Fruit fly (Drosophila melanogaster): ENCODE measurements around the gene CG15147.

Gene CG15147

dm6 chr2L:17586750-17587149 is 39.4 kb downstream of the CG15147 start:
- no peak for TF ChIP-seq lola (GFP tag; optimal IDR thresholded peaks at IDR 0.05)
- no peak for TF ChIP-seq foxo (GFP tag; optimal IDR thresholded peaks at IDR 0.05)
- TF ChIP-seq N (GFP tag; optimal IDR thresholded peaks at IDR 0.05), result no peak
- no peak for TF ChIP-seq jim (GFP tag; optimal IDR thresholded peaks at IDR 0.05)
- no peak for TF ChIP-seq CG9705 (GFP tag; optimal IDR thresholded peaks at IDR 0.05)
- TF ChIP-seq Vsx2 (GFP tag; optimal IDR thresholded peaks at IDR 0.05; ENCODE audit: partially characterized antibody), result no peak
- no peak for TF ChIP-seq sv (GFP tag; optimal IDR thresholded peaks at IDR 0.05)
- TF ChIP-seq psq (GFP tag; optimal IDR thresholded peaks at IDR 0.05), result no peak
- no peak for TF ChIP-seq Sp1 (GFP tag; optimal IDR thresholded peaks at IDR 0.05)
- no peak for TF ChIP-seq pan (optimal IDR thresholded peaks at IDR 0.05)
- no peak for TF ChIP-seq Hr78 (GFP tag; optimal IDR thresholded peaks at IDR 0.05)
- TF ChIP-seq Jra (GFP tag; optimal IDR thresholded peaks at IDR 0.05), result no peak
- no peak for TF ChIP-seq Mio (GFP tag; optimal IDR thresholded peaks at IDR 0.05)
- no peak for TF ChIP-seq Hnf4 (GFP tag; optimal IDR thresholded peaks at IDR 0.05)
- no peak for TF ChIP-seq Hr83 (GFP tag; optimal IDR thresholded peaks at IDR 0.05; ENCODE audit: poor library complexity, severe bottlenecking)
- no peak for TF ChIP-seq tai (GFP tag; optimal IDR thresholded peaks at IDR 0.05)
- no peak for TF ChIP-seq Dif (GFP tag; optimal IDR thresholded peaks at IDR 0.05; ENCODE audit: partially characterized antibody)

- TF ChIP-seq brk (GFP tag; optimal IDR thresholded peaks at IDR 0.05), result no peak
- no peak for TF ChIP-seq woc (GFP tag; optimal IDR thresholded peaks at IDR 0.05)
- no peak for TF ChIP-seq br (GFP tag; optimal IDR thresholded peaks at IDR 0.05)
- no peak for TF ChIP-seq OdsH (GFP tag; optimal IDR thresholded peaks at IDR 0.05)
- TF ChIP-seq foxo (GFP tag; optimal IDR thresholded peaks at IDR 0.05), result no peak
These were observed 41.2 kb downstream of the CG15147 start for dm6 chr2L:17585000-17585399.

- TF ChIP-seq Vsx2 (GFP tag; optimal IDR thresholded peaks at IDR 0.05; ENCODE audit: partially characterized antibody) (no peak), Hnf4 (GFP tag; optimal IDR thresholded peaks at IDR 0.05) (no peak), lola (GFP tag; optimal IDR thresholded peaks at IDR 0.05) (no peak), CG9705 (GFP tag; optimal IDR thresholded peaks at IDR 0.05) (no peak), CG32264 (GFP tag; optimal IDR thresholded peaks at IDR 0.05) (no peak), Rel (GFP tag; optimal IDR thresholded peaks at IDR 0.05) (no peak), Rel (tag; optimal IDR thresholded peaks at IDR 0.05) (no peak), dmrt93B (GFP tag; optimal IDR thresholded peaks at IDR 0.05) (no peak), Hr78 (GFP tag; optimal IDR thresholded peaks at IDR 0.05) (no peak), ey (GFP tag; optimal IDR thresholded peaks at IDR 0.05) (peak; percentile 10), Mio (GFP tag; optimal IDR thresholded peaks at IDR 0.05) (no peak), Jra (GFP tag; optimal IDR thresholded peaks at IDR 0.05) (no peak), tai (GFP tag; optimal IDR thresholded peaks at IDR 0.05) (no peak), Abd-B (GFP tag; optimal IDR thresholded peaks at IDR 0.05) (no peak), sage (GFP tag; optimal IDR thresholded peaks at IDR 0.05) (no peak), dsf (GFP tag; optimal IDR thresholded peaks at IDR 0.05; ENCODE audit: borderline replicate concordance) (no peak), Hr83 (GFP tag; optimal IDR thresholded peaks at IDR 0.05; ENCODE audit: poor library complexity, severe bottlenecking) (no peak), OdsH (GFP tag; optimal IDR thresholded peaks at IDR 0.05) (peak; percentile 6), psq (GFP tag; optimal IDR thresholded peaks at IDR 0.05) (no peak), jim (GFP tag; optimal IDR thresholded peaks at IDR 0.05) (no peak), sv (GFP tag; optimal IDR thresholded peaks at IDR 0.05) (no peak), woc (GFP tag; optimal IDR thresholded peaks at IDR 0.05) (no peak), fru (GFP tag; optimal IDR thresholded peaks at IDR 0.05) (peak; percentile 46), GATAd (GFP tag; optimal IDR thresholded peaks at IDR 0.05) (no peak), dl (GFP tag; optimal IDR thresholded peaks at IDR 0.05; ENCODE audit: insufficient read depth in 1 of 2, partially characterized antibody in 2 of 2) (no peak), CrebA (GFP tag; optimal IDR thresholded peaks at IDR 0.05; ENCODE audit: borderline replicate concordance) (no peak), h (GFP tag; optimal IDR thresholded peaks at IDR 0.05) (peak; percentile 30), foxo (GFP tag; optimal IDR thresholded peaks at IDR 0.05) (peak in 1 of 2 experiments; percentile 47), Myc (optimal IDR thresholded peaks at IDR 0.05) (no peak), br (GFP tag; optimal IDR thresholded peaks at IDR 0.05) (peak; percentile 4), rgr (GFP tag; optimal IDR thresholded peaks at IDR 0.05) (peak; percentile 18), Dif (GFP tag; optimal IDR thresholded peaks at IDR 0.05; ENCODE audit: partially characterized antibody) (no peak), Sp1 (GFP tag; optimal IDR thresholded peaks at IDR 0.05) (no peak), brk (GFP tag; optimal IDR thresholded peaks at IDR 0.05) (no peak), Dfd (GFP tag; optimal IDR thresholded peaks at IDR 0.05) (no peak), HLH106 (tag; optimal IDR thresholded peaks at IDR 0.05) (no peak), N (GFP tag; optimal IDR thresholded peaks at IDR 0.05) (no peak), usp (GFP tag; optimal IDR thresholded peaks at IDR 0.05) (no peak), pan (optimal IDR thresholded peaks at IDR 0.05) (no peak)
These were observed 43.2 kb downstream of the CG15147 start for dm6 chr2L:17582994-17583393.

Data from whole organism, wandering third instar larva.